Worm (Caenorhabditis elegans): Measurements from ENCODE around the gene Y82E9BR.17.

Y82E9BR.17 gene

ce11 chrIII:1427126-1427525 is 28.4 kb downstream of the Y82E9BR.17 start, which contains the start of gene lelo-2:
Gene lelo-2, minus strand, starts transcription at chrIII:1427226.
- TF ChIP-seq elt-3 (tag; optimal IDR thresholded peaks at IDR 0.05) (no peak), blmp-1 (tag; optimal IDR thresholded peaks at IDR 0.05) (no peak), flh-1 (GFP tag; optimal IDR thresholded peaks at IDR 0.05) (no peak), mep-1 (tag; optimal IDR thresholded peaks at IDR 0.05) (no peak), nhr-76 (tag; optimal IDR thresholded peaks at IDR 0.05) (no peak), sem-2 (GFP tag; optimal IDR thresholded peaks at IDR 0.05) (no peak), cnd-1 (tag; optimal IDR thresholded peaks at IDR 0.05) (no peak), hlh-1 (tag; optimal IDR thresholded peaks at IDR 0.05) (no peak), unc-62 (GFP tag; optimal IDR thresholded peaks at IDR 0.05) (no peak), tbx-8 (GFP tag; optimal IDR thresholded peaks at IDR 0.05) (no peak), mls-2 (tag; optimal IDR thresholded peaks at IDR 0.05) (no peak), snpc-4 (tag; optimal IDR thresholded peaks at IDR 0.05) (no peak), lsy-2 (tag; optimal IDR thresholded peaks at IDR 0.05) (no peak), ham-2 (GFP tag; optimal IDR thresholded peaks at IDR 0.05) (no peak), lin-13 (tag; optimal IDR thresholded peaks at IDR 0.05) (no peak), ztf-11 (tag; optimal IDR thresholded peaks at IDR 0.05) (no peak), ceh-43 (GFP tag; optimal IDR thresholded peaks at IDR 0.05) (no peak), drap-1 (GFP tag; optimal IDR thresholded peaks at IDR 0.05) (no peak), sptf-1 (tag; optimal IDR thresholded peaks at IDR 0.05) (no peak), ceh-39 (tag; optimal IDR thresholded peaks at IDR 0.05) (no peak)

- TF ChIP-seq nhr-2 (tag; optimal IDR thresholded peaks at IDR 0.05) (no peak), lin-32 (GFP tag; optimal IDR thresholded peaks at IDR 0.05) (no peak), ztf-11 (tag; optimal IDR thresholded peaks at IDR 0.05) (no peak), flh-1 (GFP tag; optimal IDR thresholded peaks at IDR 0.05) (peak; percentile 30), sem-2 (GFP tag; optimal IDR thresholded peaks at IDR 0.05) (peak; percentile 46), mep-1 (tag; optimal IDR thresholded peaks at IDR 0.05) (no peak), M03D4.4 (tag; optimal IDR thresholded peaks at IDR 0.05) (peak; percentile 23), sptf-1 (tag; optimal IDR thresholded peaks at IDR 0.05) (peak; percentile 85), lsy-2 (tag; optimal IDR thresholded peaks at IDR 0.05) (peak; percentile 63), nhr-76 (tag; optimal IDR thresholded peaks at IDR 0.05) (no peak), tbx-8 (GFP tag; optimal IDR thresholded peaks at IDR 0.05) (peak; percentile 20), cnd-1 (tag; optimal IDR thresholded peaks at IDR 0.05) (peak; percentile 36), ham-2 (GFP tag; optimal IDR thresholded peaks at IDR 0.05) (peak; percentile 29), hlh-1 (tag; optimal IDR thresholded peaks at IDR 0.05) (no peak), bed-3 (GFP tag; optimal IDR thresholded peaks at IDR 0.05) (peak; percentile 51), nhr-237 (tag; optimal IDR thresholded peaks at IDR 0.05) (no peak), ceh-43 (GFP tag; optimal IDR thresholded peaks at IDR 0.05) (peak; percentile 14), zip-8 (tag; optimal IDR thresholded peaks at IDR 0.05) (no peak), mab-5 (tag; optimal IDR thresholded peaks at IDR 0.05) (no peak), unc-120 (tag; optimal IDR thresholded peaks at IDR 0.05; ENCODE audit: poor library complexity, severe bottlenecking) (peak; percentile 20), ceh-83 (GFP tag; optimal IDR thresholded peaks at IDR 0.05) (peak; percentile 62), unc-62 (GFP tag; optimal IDR thresholded peaks at IDR 0.05) (no peak), ces-1 (GFP tag; optimal IDR thresholded peaks at IDR 0.05) (peak; percentile 7), snpc-4 (tag; optimal IDR thresholded peaks at IDR 0.05) (no peak), mls-2 (tag; optimal IDR thresholded peaks at IDR 0.05) (peak; percentile 80), lin-13 (tag; optimal IDR thresholded peaks at IDR 0.05) (peak; percentile 32), nhr-28 (tag; optimal IDR thresholded peaks at IDR 0.05) (no peak), elt-3 (tag; optimal IDR thresholded peaks at IDR 0.05) (no peak), blmp-1 (tag; optimal IDR thresholded peaks at IDR 0.05) (no peak), drap-1 (GFP tag; optimal IDR thresholded peaks at IDR 0.05) (peak; percentile 74)
Observed at ce11 chrIII:1424305-1424704, 31.3 kb downstream of the Y82E9BR.17 start.

- TF ChIP-seq unc-120 (tag; optimal IDR thresholded peaks at IDR 0.05; ENCODE audit: poor library complexity, severe bottlenecking) (no peak), ceh-43 (GFP tag; optimal IDR thresholded peaks at IDR 0.05) (no peak), lin-13 (tag; optimal IDR thresholded peaks at IDR 0.05) (no peak), nhr-76 (tag; optimal IDR thresholded peaks at IDR 0.05) (no peak), bed-3 (GFP tag; optimal IDR thresholded peaks at IDR 0.05) (no peak), mls-2 (tag; optimal IDR thresholded peaks at IDR 0.05) (no peak), elt-1 (tag; optimal IDR thresholded peaks at IDR 0.05; ENCODE audit: borderline replicate concordance, insufficient read depth) (no peak), tbx-8 (GFP tag; optimal IDR thresholded peaks at IDR 0.05) (no peak), snpc-4 (tag; optimal IDR thresholded peaks at IDR 0.05) (no peak), ceh-39 (tag; optimal IDR thresholded peaks at IDR 0.05) (no peak), ceh-83 (GFP tag; optimal IDR thresholded peaks at IDR 0.05) (no peak), sem-2 (GFP tag; optimal IDR thresholded peaks at IDR 0.05) (no peak), nhr-28 (tag; optimal IDR thresholded peaks at IDR 0.05) (no peak), ztf-11 (tag; optimal IDR thresholded peaks at IDR 0.05) (no peak)
Observed at ce11 chrIII:1421436-1421835, 34.1 kb downstream of the Y82E9BR.17 start.
